Worm (Caenorhabditis elegans) whole organism, young adult: ENCODE measurements around the gene C35D10.12.

Experiments used
- B0035.1 ChIP-seq: sonication (generic microtip); optimal IDR thresholded peaks from 2 replicates; lab custom pipeline; 2016; ENCODE audit warnings: missing genetic modification characterization, mild to moderate bottlenecking, missing compliant biosample characterization, missing genotype, missing genetic modification reagents
- Y53G8AR.9 ChIP-seq: fragments of 200-800 bp; sonication (Bioruptor generic); conservative IDR thresholded peaks from 2 replicates; pipeline ENCODE4 v1.3.6; 2022; ENCODE audit warnings: missing genetic modification reagents, missing genetic modification characterization, missing compliant biosample characterization
- Y56A3A.18 ChIP-seq: fragments of 200-800 bp; sonication (Bioruptor generic); IDR thresholded peaks from 2 replicates; pipeline ENCODE4 v1.3.6; 2022; ENCODE audit warnings: missing genetic modification reagents, missing genetic modification characterization, missing compliant biosample characterization
- ceh-100 ChIP-seq: fragments of 200-800 bp; sonication (Bioruptor generic); IDR thresholded peaks from 2 replicates; pipeline ENCODE4 v1.3.6; 2022; ENCODE audit warnings: missing genetic modification reagents, missing genetic modification characterization, missing compliant biosample characterization
- ceh-58 ChIP-seq: fragments of 200-800 bp; sonication (Bioruptor generic); IDR thresholded peaks from 2 replicates; pipeline ENCODE4 v1.3.6; 2022; ENCODE audit warnings: missing genetic modification characterization, missing compliant biosample characterization
- die-1 ChIP-seq: sonication (generic microtip); optimal IDR thresholded peaks from 2 replicates; lab custom pipeline; 2016; ENCODE audit warnings: missing genotype, mild to moderate bottlenecking, missing genetic modification characterization, missing compliant biosample characterization
- nfya-2 ChIP-seq: fragments of 200-800 bp; sonication (Bioruptor generic); IDR thresholded peaks from 2 replicates; pipeline ENCODE4 v1.3.6; 2022; ENCODE audit warnings: missing genetic modification reagents, missing genetic modification characterization, missing compliant biosample characterization
- pha-4 ChIP-seq: fragments of 150-350 bp; sonication (generic microtip); optimal IDR thresholded peaks from 2 replicates; lab custom pipeline; 2014; ENCODE audit warnings: missing biosample characterization, missing genetic modification reagents, missing genetic modification characterization
- snpc-4 ChIP-seq, 5 experiments: fragments of 150-350 bp in 1 of 5; sonication (generic microtip) in 4 of 5; optimal IDR thresholded peaks; 2 replicates each; lab custom pipeline; 2014 to 2018; ENCODE audit warnings: missing genetic modification characterization in 5 of 5, missing biosample characterization in 3 of 5, antibody characterized with exemption in 2 of 5, mild to moderate bottlenecking in 2 of 5, missing compliant biosample characterization in 2 of 5, missing genotype in 2 of 5, moderate library complexity in 2 of 5, missing genetic modification reagents in 1 of 5

DNA sequence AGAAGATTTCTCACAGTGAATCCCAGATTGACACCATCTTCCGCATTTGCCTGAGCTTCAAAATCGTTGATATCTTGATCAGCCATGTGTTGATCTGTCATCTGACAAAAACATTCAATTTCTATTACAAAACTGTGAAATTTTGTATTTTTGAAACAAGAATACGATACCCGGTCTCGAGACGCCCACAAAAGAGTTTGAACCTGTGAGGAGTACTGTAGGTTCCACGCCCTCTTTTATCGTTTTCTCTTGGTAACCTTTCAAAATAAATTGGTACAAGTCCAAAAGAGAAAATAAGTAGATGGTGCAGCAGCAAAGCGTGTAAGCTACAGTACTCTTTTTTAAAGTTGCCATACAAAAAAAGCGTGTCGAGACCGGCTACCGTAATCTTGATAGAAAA is 35.4 kb upstream of the C35D10.12 start, which contains the start of gene F26F4.12:
- TF ChIP-seq ceh-100, result no peak
- no peak for TF ChIP-seq pha-4
- no peak for TF ChIP-seq die-1 (tag; lab: Kevin White, UChicago)
- TF ChIP-seq B0035.1 (tag; lab: Kevin White, UChicago), result no peak
- no peak for TF ChIP-seq snpc-4 (GFP tag; optimal IDR thresholded peaks at IDR 0.05; lab: Kevin White, UChicago)
- TF ChIP-seq snpc-4 (tag; optimal IDR thresholded peaks at IDR 0.05; lab: Kevin White, UChicago), result no peak
- no peak for TF ChIP-seq nfya-2 (GFP tag; lab: Robert Waterston, UW)
- no peak for TF ChIP-seq Y53G8AR.9
- no peak for TF ChIP-seq ceh-58
- no peak for TF ChIP-seq Y56A3A.18 (GFP tag; lab: Robert Waterston, UW)
